Worm (Caenorhabditis elegans): ENCODE measurements around the gene nspc-9.
A peak's percentile ranks its signal among the peaks of the same experiment; 100 is the strongest.

nspc-9 gene

DNA sequence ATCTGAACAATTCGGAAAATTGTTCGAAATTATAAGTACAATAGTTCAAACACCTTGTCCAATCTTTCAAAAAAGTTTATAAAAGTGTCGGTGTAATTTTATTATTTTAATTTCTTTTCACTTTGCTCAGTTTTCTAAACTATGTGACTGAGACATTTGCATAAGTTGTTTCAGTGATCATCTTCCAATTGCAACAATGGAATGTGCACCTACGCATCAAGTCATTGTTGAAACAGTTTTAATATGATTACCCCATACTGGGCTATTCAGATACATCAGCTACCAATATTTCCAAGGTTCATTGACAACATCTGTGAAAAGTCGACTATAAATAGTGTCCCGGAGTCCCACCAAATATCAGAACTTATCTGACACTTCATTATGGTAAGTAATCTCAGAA, 13.9 kb upstream of the nspc-9 start, which contains the start of gene nspc-13:
nspc-13 (plus strand) TSS at position 301 of the 400 bp plus-strand sequence.
- no peak for TF ChIP-seq saeg-2 (GFP tag; IDR thresholded peaks at IDR 0.05)
- TF ChIP-seq lin-1 (GFP tag; IDR thresholded peaks at IDR 0.05): no peak
- peak in 1 of 2 experiments; percentile 12 for TF ChIP-seq unc-62 (GFP tag; optimal IDR thresholded peaks at IDR 0.05 in 1 of 2)
- no peak for TF ChIP-seq unc-62 (tag; optimal IDR thresholded peaks at IDR 0.05)
- no peak for TF ChIP-seq Y105C5A.15 (GFP tag; IDR thresholded peaks at IDR 0.05)

DNA sequence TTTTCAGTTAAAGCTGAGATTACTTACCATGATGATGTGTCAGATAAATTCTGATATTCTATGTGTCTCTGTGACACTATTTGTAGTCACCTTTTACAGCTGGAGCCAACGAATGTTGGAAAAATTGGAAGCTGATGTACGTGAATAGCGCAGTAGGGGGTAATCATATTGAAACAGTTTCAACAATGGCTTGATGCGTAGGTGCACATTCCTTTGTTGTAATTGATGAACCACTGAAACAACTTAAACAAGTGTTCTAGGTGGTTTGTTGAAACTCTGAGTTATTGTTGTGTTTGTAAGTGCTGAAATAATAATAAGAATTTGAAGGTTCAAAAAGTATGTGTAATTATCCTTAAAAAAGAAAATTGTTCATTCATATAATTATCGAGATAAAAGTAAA, 13.4 kb upstream of the nspc-9 start, which contains the start of gene nspc-12:
nspc-12 (minus strand) TSS at position 101 of the 400 bp plus-strand sequence.
- TF ChIP-seq gei-8 (GFP tag; optimal IDR thresholded peaks at IDR 0.05) (no peak), egl-43 (GFP tag; IDR thresholded peaks at IDR 0.05) (no peak), nhr-10 (tag; optimal IDR thresholded peaks at IDR 0.05) (no peak), dmd-8 (GFP tag; IDR thresholded peaks at IDR 0.05) (no peak), nhr-28 (tag; optimal IDR thresholded peaks at IDR 0.05) (no peak), egl-27 (tag; optimal IDR thresholded peaks at IDR 0.05) (no peak), Y5F2A.4 (GFP tag; optimal IDR thresholded peaks at IDR 0.05) (no peak), nhr-6 (tag; optimal IDR thresholded peaks at IDR 0.05) (no peak), T26A8.4 (GFP tag; IDR thresholded peaks at IDR 0.05) (no peak), dmd-9 (GFP tag; IDR thresholded peaks at IDR 0.05) (no peak), dmd-6 (GFP tag; IDR thresholded peaks at IDR 0.05) (no peak), hmg-1.1 (GFP tag; IDR thresholded peaks at IDR 0.05) (no peak), daf-16 (GFP tag; optimal IDR thresholded peaks at IDR 0.05) (no peak), daf-16 (tag; optimal IDR thresholded peaks at IDR 0.05) (no peak), mxl-3 (GFP tag; optimal IDR thresholded peaks at IDR 0.05) (no peak), ztf-7 (tag; optimal IDR thresholded peaks at IDR 0.05) (no peak), nhr-11 (tag; optimal IDR thresholded peaks at IDR 0.05) (no peak)

DNA sequence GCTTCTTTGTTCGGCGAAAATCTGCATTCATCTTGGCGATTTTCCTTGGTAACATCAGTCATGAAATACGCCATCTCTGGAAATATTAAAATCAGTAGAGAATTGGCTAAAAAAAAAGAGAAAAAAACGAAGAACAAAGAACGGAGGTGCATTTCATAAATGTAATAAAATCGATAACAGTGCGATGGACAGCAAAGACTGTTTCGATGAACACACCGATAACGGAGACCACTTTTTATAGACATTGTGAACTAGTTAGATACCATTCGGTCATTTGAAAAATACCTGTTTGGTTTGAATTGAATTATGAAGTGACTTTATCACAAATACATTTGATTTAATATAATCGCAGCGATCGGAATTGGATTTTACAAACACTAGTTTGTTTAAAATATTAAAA, 9.7 kb upstream of the nspc-9 start, which contains the start of gene F42F12.4:
F42F12.4 (minus strand) TSS at position 76 of the 400 bp plus-strand sequence.
- TF ChIP-seq R02D3.7 (tag; optimal IDR thresholded peaks at IDR 0.05) (no peak), nhr-6 (tag; optimal IDR thresholded peaks at IDR 0.05) (no peak), unc-62 (GFP tag; optimal IDR thresholded peaks at IDR 0.05 in 1 of 2) (peak in 1 of 2 experiments; percentile 12), unc-62 (tag; optimal IDR thresholded peaks at IDR 0.05) (no peak), pqm-1 (tag; optimal IDR thresholded peaks at IDR 0.05) (peak; percentile 46), nhr-28 (tag; optimal IDR thresholded peaks at IDR 0.05) (peak; percentile 51), ceh-28 (tag; optimal IDR thresholded peaks at IDR 0.05) (peak; percentile 7), zfp-2 (tag; optimal IDR thresholded peaks at IDR 0.05) (no peak), egl-27 (tag; optimal IDR thresholded peaks at IDR 0.05) (no peak), daf-16 (GFP tag; optimal IDR thresholded peaks at IDR 0.05) (no peak), daf-16 (tag; optimal IDR thresholded peaks at IDR 0.05) (peak; percentile 22), dve-1 (tag; optimal IDR thresholded peaks at IDR 0.05; ENCODE audit: insufficient read depth) (peak; percentile 26), lin-1 (GFP tag; IDR thresholded peaks at IDR 0.05) (no peak), nhr-41 (GFP tag; IDR thresholded peaks at IDR 0.05) (no peak), aha-1 (tag) (no peak), spr-1 (tag; optimal IDR thresholded peaks at IDR 0.05) (no peak), nhr-102 (tag; optimal IDR thresholded peaks at IDR 0.05) (no peak), ceh-62 (tag; optimal IDR thresholded peaks at IDR 0.05) (no peak), hlh-11 (tag; optimal IDR thresholded peaks at IDR 0.05) (peak; percentile 0), php-3 (GFP tag; IDR thresholded peaks at IDR 0.05) (peak; percentile 15; the same call in 1 of the 2 replicates), arid-1 (GFP tag; conservative IDR thresholded peaks at IDR 0.05) (no peak), tra-1 (GFP tag; IDR thresholded peaks at IDR 0.05) (no peak), lin-13 (GFP tag; optimal IDR thresholded peaks at IDR 0.05) (no peak), gei-8 (GFP tag; optimal IDR thresholded peaks at IDR 0.05) (no peak)

ce11 chrX:12350207-12350606, 7.0 kb upstream of the nspc-9 start, which contains the start of gene F42F12.3:
F42F12.3 (plus strand) TSS chrX:12350578.
- TF ChIP-seq daf-16 (GFP tag; optimal IDR thresholded peaks at IDR 0.05) (no peak), daf-16 (tag; optimal IDR thresholded peaks at IDR 0.05) (peak; percentile 87), nhr-28 (tag; optimal IDR thresholded peaks at IDR 0.05) (peak; percentile 21), hlh-30 (tag; optimal IDR thresholded peaks at IDR 0.05; ENCODE audit: insufficient read depth) (peak; percentile 10), dmd-6 (GFP tag; IDR thresholded peaks at IDR 0.05) (peak; percentile 20; the same call in 1 of the 2 replicates), hlh-11 (tag; optimal IDR thresholded peaks at IDR 0.05) (peak; percentile 30), arid-1 (GFP tag; conservative IDR thresholded peaks at IDR 0.05) (no peak), egl-27 (tag; optimal IDR thresholded peaks at IDR 0.05) (no peak)
